Worm (Caenorhabditis elegans): Measurements from ENCODE around the gene F07C4.10.

ce11 chrV:7618114-7618513 is 21.6 kb downstream of the F07C4.10 start, which contains the start of gene C50E3.15:
- TF ChIP-seq nhr-71 (tag; optimal IDR thresholded peaks at IDR 0.05) (no peak), ces-1 (GFP tag; optimal IDR thresholded peaks at IDR 0.05) (no peak), dpl-1 (GFP tag; optimal IDR thresholded peaks at IDR 0.05) (no peak), dsc-1 (tag; optimal IDR thresholded peaks at IDR 0.05) (no peak), nhr-28 (tag; optimal IDR thresholded peaks at IDR 0.05) (no peak), unc-130 (tag; optimal IDR thresholded peaks at IDR 0.05) (no peak), unc-98 (GFP tag; IDR thresholded peaks at IDR 0.05) (no peak), unc-30 (tag; optimal IDR thresholded peaks at IDR 0.05) (no peak), pag-3 (tag; optimal IDR thresholded peaks at IDR 0.05; ENCODE audit: borderline replicate concordance, insufficient read depth) (no peak), lin-39 (tag; optimal IDR thresholded peaks at IDR 0.05) (no peak), unc-86 (tag; optimal IDR thresholded peaks at IDR 0.05) (no peak), rnt-1 (tag; optimal IDR thresholded peaks at IDR 0.05) (no peak), ama-1 (optimal IDR thresholded peaks at IDR 0.05) (no peak)
